Worm (Caenorhabditis elegans) whole organism, midembryonic: ENCODE results near the gene nep-6.

ENCODE experiments used
- cog-1 ChIP-seq: sonication (generic microtip); optimal IDR thresholded peaks from 2 replicates; lab custom pipeline; 2016; ENCODE audit warnings: missing genetic modification characterization, missing compliant biosample characterization
- klf-2 ChIP-seq: fragments of 200-800 bp; sonication (Bioruptor generic); conservative IDR thresholded peaks from 2 replicates; pipeline ENCODE4 v1.3.6; 2022; ENCODE audit warnings: missing genetic modification reagents, missing genetic modification characterization, missing compliant biosample characterization
- med-1 ChIP-seq: sonication (generic microtip); optimal IDR thresholded peaks from 2 replicates; lab custom pipeline; 2017; ENCODE audit warnings: missing genetic modification characterization, mild to moderate bottlenecking, missing compliant biosample characterization, antibody characterized with exemption, missing genetic modification reagents; ENCODE audit not compliant: insufficient read depth
- ref-1 ChIP-seq: fragments of 200-800 bp; sonication (Bioruptor generic); conservative IDR thresholded peaks from 2 replicates; pipeline ENCODE4 v1.3.6; 2022; ENCODE audit warnings: missing genetic modification reagents, missing genetic modification characterization, missing compliant biosample characterization

DNA sequence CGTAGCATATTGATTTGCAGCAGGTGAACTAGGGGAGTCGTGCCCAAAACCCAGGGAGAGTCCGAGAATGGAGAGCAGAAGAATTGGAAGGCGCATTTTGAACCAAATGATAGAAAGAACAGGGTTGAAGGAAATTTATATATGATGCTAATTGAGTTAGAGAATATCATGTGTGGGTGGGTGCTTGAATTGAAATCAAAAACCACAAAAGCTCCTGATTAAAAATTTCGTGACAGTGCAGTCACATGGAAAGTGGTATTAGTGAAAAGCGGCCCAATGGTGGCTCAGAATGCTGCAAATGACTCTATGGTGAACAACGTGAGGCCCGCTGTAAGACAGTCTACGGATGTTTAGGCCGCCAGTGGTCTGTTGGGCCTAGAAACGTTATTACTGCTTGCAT is 45.0 kb downstream of the nep-6 start, which contains the start of gene C16C8.8:
- TF ChIP-seq klf-2 (GFP tag; lab: Robert Waterston, UW) (no peak), cog-1 (tag; lab: Kevin White, UChicago) (no peak), med-1 (GFP tag; lab: Kevin White, UChicago) (no peak), ref-1 (no peak)
